Fruit fly (Drosophila melanogaster) whole organism, embryonic: ENCODE results near the gene TrpA1.

Source experiments
- Antp ChIP-seq: fragments of 200-800 bp; sonication (Bioruptor generic); optimal IDR thresholded peaks from 3 replicates; lab custom pipeline; 2016; ENCODE audit warnings: missing biosample characterization, missing genetic modification characterization
- BtbVII ChIP-seq: fragments of 200-800 bp; sonication (Bioruptor generic); optimal IDR thresholded peaks from 3 replicates; lab custom pipeline; 2017; ENCODE audit warnings: missing biosample characterization, mild to moderate bottlenecking, missing genetic modification characterization
- CG10431 ChIP-seq: fragments of 200-800 bp; sonication (Bioruptor generic); optimal IDR thresholded peaks from 3 replicates; lab custom pipeline; 2018; ENCODE audit warnings: missing biosample characterization, mild to moderate bottlenecking, missing genetic modification characterization
- CG13775 ChIP-seq: fragments of 200-800 bp; sonication (Bioruptor generic); optimal IDR thresholded peaks from 3 replicates; lab custom pipeline; 2017; ENCODE audit warnings: missing biosample characterization, mild to moderate bottlenecking, missing genetic modification characterization
- CG15269 ChIP-seq: fragments of 200-800 bp; sonication (Bioruptor generic); optimal IDR thresholded peaks from 2 replicates; lab custom pipeline; 2018; ENCODE audit warnings: missing biosample characterization, mild to moderate bottlenecking, missing genetic modification characterization, moderate library complexity
- CG4730 ChIP-seq: fragments of 200-800 bp; sonication (Bioruptor generic); IDR thresholded peaks from 2 replicates; pipeline ENCODE4 v1.3.6; 2022; ENCODE audit warnings: missing biosample characterization, missing genetic modification characterization
- CoRest ChIP-seq: fragments of 200-800 bp; sonication (Bioruptor generic); optimal IDR thresholded peaks from 3 replicates; lab custom pipeline; 2018; ENCODE audit warnings: missing biosample characterization, mild to moderate bottlenecking, missing genetic modification characterization, moderate library complexity
- Ssrp ChIP-seq: fragments of 200-800 bp; sonication (Bioruptor generic); optimal IDR thresholded peaks from 2 replicates; lab custom pipeline; 2018; ENCODE audit warnings: missing biosample characterization, mild to moderate bottlenecking, missing genetic modification characterization, moderate library complexity
- dysf ChIP-seq: fragments of 200-800 bp; sonication (Bioruptor generic); IDR thresholded peaks from 3 replicates; pipeline ENCODE4 v1.3.6; 2022; ENCODE audit warnings: missing biosample characterization, missing genetic modification characterization
- phol ChIP-seq: fragments of 200-800 bp; sonication (Bioruptor generic); optimal IDR thresholded peaks from 3 replicates; lab custom pipeline; 2018; ENCODE audit warnings: missing biosample characterization, mild to moderate bottlenecking, missing genetic modification characterization, moderate library complexity
- scrt ChIP-seq: fragments of 200-800 bp; sonication (Bioruptor generic); optimal IDR thresholded peaks from 2 replicates; lab custom pipeline; 2018; ENCODE audit warnings: missing biosample characterization, mild to moderate bottlenecking, missing genetic modification characterization, moderate library complexity
- zen ChIP-seq: fragments of 200-800 bp; sonication (Bioruptor generic); optimal IDR thresholded peaks from 3 replicates; lab custom pipeline; 2018; ENCODE audit warnings: missing biosample characterization, mild to moderate bottlenecking, missing genetic modification characterization, moderate library complexity

DNA sequence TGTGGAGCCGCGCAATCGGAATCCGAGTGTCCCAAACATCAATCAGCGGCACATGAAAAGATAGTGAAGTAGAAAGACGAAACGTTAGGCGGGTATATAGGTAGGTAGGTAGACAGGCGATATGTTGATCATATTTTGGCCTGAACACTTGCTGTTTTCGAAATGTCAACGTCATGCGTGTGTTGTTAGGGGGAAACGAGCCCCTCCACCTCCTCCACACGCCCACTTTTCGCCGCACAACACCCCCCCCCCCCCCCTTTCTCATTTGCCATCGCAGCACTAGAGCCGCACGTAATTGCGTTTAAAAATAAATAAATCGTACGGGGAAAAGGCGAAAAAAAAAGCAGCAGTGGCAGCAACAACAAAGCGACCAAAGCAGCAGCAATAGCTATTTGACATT is 44.8 kb upstream of the TrpA1 start:
- no peak for TF ChIP-seq Antp
- TF ChIP-seq CG10431 (GFP tag; lab: Kevin White, UChicago) = no peak
- no peak for TF ChIP-seq CoRest (tag; lab: Kevin White, UChicago)
- no peak for TF ChIP-seq CG4730 (GFP tag; lab: Robert Waterston, UW)
- TF ChIP-seq scrt = no peak
- no peak for TF ChIP-seq Ssrp (tag; lab: Kevin White, UChicago)
- no peak for TF ChIP-seq CG13775 (GFP tag; lab: Kevin White, UChicago)
- TF ChIP-seq BtbVII (GFP tag; lab: Kevin White, UChicago) = no peak
- TF ChIP-seq zen (tag; lab: Kevin White, UChicago) = no peak
- no peak for TF ChIP-seq phol
- no peak for TF ChIP-seq dysf (GFP tag; lab: Robert Waterston, UW)
- TF ChIP-seq CG15269 (tag; lab: Kevin White, UChicago) = no peak
